Fruit fly (Drosophila melanogaster) whole organism, prepupa: ENCODE results near the gene spdi.
A peak's percentile ranks its signal among the peaks of the same experiment; 100 is the strongest.

Experiments used
- Blimp-1 ChIP-seq: fragments of 200-800 bp; sonication (Bioruptor generic); optimal IDR thresholded peaks from 3 replicates; lab custom pipeline; 2017; ENCODE audit warnings: missing biosample characterization, missing genetic modification characterization, mild to moderate bottlenecking, moderate library complexity, missing genetic modification reagents
- CG10631 ChIP-seq: fragments of 200-800 bp; sonication (Bioruptor generic); optimal IDR thresholded peaks from 2 replicates; lab custom pipeline; 2016; ENCODE audit warnings: missing biosample characterization, missing genetic modification characterization
- CG11762 ChIP-seq: fragments of 200-800 bp; sonication (Bioruptor generic); optimal IDR thresholded peaks from 3 replicates; lab custom pipeline; 2016; ENCODE audit warnings: missing biosample characterization, missing genetic modification characterization; ENCODE audit not compliant: insufficient read depth
- CG11902 ChIP-seq: fragments of 200-800 bp; sonication (Bioruptor generic); optimal IDR thresholded peaks from 3 replicates; lab custom pipeline; 2016; ENCODE audit warnings: missing biosample characterization, missing genetic modification characterization
- CG15336 ChIP-seq: fragments of 200-800 bp; sonication (Bioruptor generic); IDR thresholded peaks from 2 replicates; pipeline ENCODE4 v1.3.6; 2022; ENCODE audit warnings: missing biosample characterization, missing genetic modification characterization
- CG1621 ChIP-seq: fragments of 200-800 bp; sonication (Bioruptor generic); optimal IDR thresholded peaks from 3 replicates; lab custom pipeline; 2018; ENCODE audit warnings: missing biosample characterization, mild to moderate bottlenecking, missing genetic modification characterization
- CG3032 ChIP-seq: fragments of 200-800 bp; optimal IDR thresholded peaks from 2 replicates; lab custom pipeline; 2019; ENCODE audit warnings: missing biosample characterization, mild to moderate bottlenecking, missing genetic modification characterization, moderate library complexity
- CG31627 ChIP-seq: fragments of 200-800 bp; sonication (Bioruptor generic); optimal IDR thresholded peaks from 3 replicates; lab custom pipeline; 2016; ENCODE audit warnings: missing biosample characterization, missing genetic modification characterization
- CG34406 ChIP-seq: fragments of 200-800 bp; sonication (Bioruptor generic); optimal IDR thresholded peaks from 3 replicates; lab custom pipeline; 2016; ENCODE audit warnings: missing biosample characterization, missing genetic modification characterization
- CG3919 ChIP-seq: fragments of 200-800 bp; sonication (Bioruptor generic); optimal IDR thresholded peaks from 3 replicates; lab custom pipeline; 2016; ENCODE audit warnings: missing biosample characterization, missing genetic modification characterization
- CG6163 ChIP-seq: fragments of 200-800 bp; sonication (Bioruptor generic); IDR thresholded peaks from 3 replicates; pipeline ENCODE4 v1.3.6; 2022; ENCODE audit warnings: missing biosample characterization, missing genetic modification characterization
- CG6792 ChIP-seq: fragments of 200-800 bp; sonication (Bioruptor generic); optimal IDR thresholded peaks from 3 replicates; lab custom pipeline; 2016; ENCODE audit warnings: missing biosample characterization, missing genetic modification characterization
- CG6854 ChIP-seq: fragments of 200-800 bp; sonication (Bioruptor generic); optimal IDR thresholded peaks from 2 replicates; lab custom pipeline; 2017; ENCODE audit warnings: missing biosample characterization, mild to moderate bottlenecking, missing genetic modification characterization
- CG8119 ChIP-seq: fragments of 200-800 bp; sonication (Bioruptor generic); IDR thresholded peaks from 3 replicates; pipeline ENCODE4 v1.3.6; 2022; ENCODE audit warnings: missing biosample characterization, missing genetic modification characterization
- CG8632 ChIP-seq: fragments of 200-800 bp; sonication (Bioruptor generic); optimal IDR thresholded peaks from 3 replicates; lab custom pipeline; 2016; ENCODE audit warnings: missing biosample characterization, missing genetic modification characterization
- CG9139 ChIP-seq: fragments of 200-800 bp; sonication (Bioruptor generic); optimal IDR thresholded peaks from 3 replicates; lab custom pipeline; 2017; ENCODE audit warnings: missing biosample characterization, mild to moderate bottlenecking, missing genetic modification characterization
- Eip75B ChIP-seq: fragments of 200-800 bp; sonication (Bioruptor generic); optimal IDR thresholded peaks from 3 replicates; lab custom pipeline; 2016; ENCODE audit warnings: missing biosample characterization, missing genetic modification characterization
- Eip78C ChIP-seq: fragments of 200-800 bp; sonication (Bioruptor generic); peaks from one replicate; lab custom pipeline; 2016; ENCODE audit warnings: missing biosample characterization, missing genetic modification characterization
- Eip93F ChIP-seq: fragments of 200-800 bp; sonication (Bioruptor generic); optimal IDR thresholded peaks from 2 replicates; lab custom pipeline; 2016; ENCODE audit warnings: missing biosample characterization, mild to moderate bottlenecking, missing genetic modification characterization
- Hr38 ChIP-seq: sonication (Bioruptor generic); optimal IDR thresholded peaks from 2 replicates; lab custom pipeline; 2016; ENCODE audit warnings: missing biosample characterization, missing genetic modification characterization
- Hr4 ChIP-seq: fragments of 200-800 bp; sonication (Bioruptor generic); optimal IDR thresholded peaks from 3 replicates; lab custom pipeline; 2016; ENCODE audit warnings: missing biosample characterization, missing genetic modification characterization
- Lpt ChIP-seq: fragments of 200-800 bp; sonication (Bioruptor generic); optimal IDR thresholded peaks from 3 replicates; lab custom pipeline; 2016; ENCODE audit warnings: missing biosample characterization, missing genetic modification characterization
- OdsH ChIP-seq: fragments of 200-800 bp; sonication (Bioruptor generic); optimal IDR thresholded peaks from 3 replicates; lab custom pipeline; 2016; ENCODE audit warnings: missing biosample characterization, missing genetic modification characterization
- Smox ChIP-seq: fragments of 200-800 bp; sonication (Bioruptor generic); optimal IDR thresholded peaks from 3 replicates; lab custom pipeline; 2016; ENCODE audit warnings: missing biosample characterization, missing genetic modification characterization
- Sox14 ChIP-seq: fragments of 200-800 bp; sonication (Bioruptor generic); optimal IDR thresholded peaks from 3 replicates; lab custom pipeline; 2016; ENCODE audit warnings: missing biosample characterization, missing genetic modification characterization
- Sox15 ChIP-seq: fragments of 200-800 bp; sonication (Bioruptor generic); optimal IDR thresholded peaks from 3 replicates; lab custom pipeline; 2016; ENCODE audit warnings: missing biosample characterization, missing genetic modification characterization
- achi ChIP-seq: fragments of 200-800 bp; sonication (Bioruptor generic); optimal IDR thresholded peaks from 3 replicates; lab custom pipeline; 2016; ENCODE audit warnings: missing biosample characterization, missing genetic modification characterization
- cyc ChIP-seq: fragments of 200-800 bp; sonication (Bioruptor generic); optimal IDR thresholded peaks from 3 replicates; lab custom pipeline; 2016; ENCODE audit warnings: missing biosample characterization, missing genetic modification characterization
- dac ChIP-seq: fragments of 200-800 bp; sonication (Bioruptor generic); optimal IDR thresholded peaks from 2 replicates; lab custom pipeline; 2017; ENCODE audit warnings: missing biosample characterization, mild to moderate bottlenecking, missing genetic modification characterization
- dsx ChIP-seq: fragments of 200-800 bp; optimal IDR thresholded peaks from 3 replicates; lab custom pipeline; 2019; ENCODE audit warnings: missing biosample characterization, mild to moderate bottlenecking, missing genetic modification characterization, moderate library complexity; ENCODE audit not compliant: poor library complexity, severe bottlenecking
- eg ChIP-seq: fragments of 200-800 bp; sonication (Bioruptor generic); IDR thresholded peaks from 3 replicates; pipeline ENCODE4 v1.3.6; 2022; ENCODE audit warnings: missing biosample characterization, missing genetic modification characterization
- esn ChIP-seq: fragments of 200-800 bp; sonication (Bioruptor generic); optimal IDR thresholded peaks from 2 replicates; lab custom pipeline; 2016; ENCODE audit warnings: missing biosample characterization, mild to moderate bottlenecking, missing genetic modification characterization, moderate library complexity
- fd59A ChIP-seq: fragments of 200-800 bp; sonication (Bioruptor generic); optimal IDR thresholded peaks from 2 replicates; lab custom pipeline; 2017; ENCODE audit warnings: missing biosample characterization, mild to moderate bottlenecking, missing genetic modification characterization, missing genetic modification reagents
- fd85E ChIP-seq: fragments of 200-800 bp; sonication (Bioruptor generic); optimal IDR thresholded peaks from 3 replicates; lab custom pipeline; 2016; ENCODE audit warnings: missing biosample characterization, missing genetic modification characterization
- lz ChIP-seq: fragments of 200-800 bp; sonication (Bioruptor generic); optimal IDR thresholded peaks from 3 replicates; lab custom pipeline; 2016; ENCODE audit warnings: missing biosample characterization, missing genetic modification characterization
- net ChIP-seq: fragments of 200-800 bp; sonication (Bioruptor generic); optimal IDR thresholded peaks from 3 replicates; lab custom pipeline; 2016; ENCODE audit warnings: missing biosample characterization, missing genetic modification characterization
- pdm3 ChIP-seq: fragments of 200-800 bp; sonication (Bioruptor generic); optimal IDR thresholded peaks from 3 replicates; lab custom pipeline; 2016; ENCODE audit warnings: missing biosample characterization, missing genetic modification characterization
- salr ChIP-seq, 2 experiments: fragments of 200-800 bp; sonication (Bioruptor generic); optimal IDR thresholded peaks; 3 replicates each; lab custom pipeline; 2016 to 2018; ENCODE audit warnings: missing biosample characterization in 2 of 2, missing genetic modification characterization in 2 of 2, mild to moderate bottlenecking in 1 of 2
- spab ChIP-seq: fragments of 200-800 bp; sonication (Bioruptor generic); optimal IDR thresholded peaks from 2 replicates; lab custom pipeline; 2017; ENCODE audit warnings: missing biosample characterization, mild to moderate bottlenecking, missing genetic modification characterization, missing genetic modification reagents
- ss ChIP-seq, 2 experiments: fragments of 200-800 bp; sonication (Bioruptor generic); optimal IDR thresholded peaks; 2 replicates in 1 of 2; 3 replicates in 1 of 2; lab custom pipeline; 2017 to 2018; ENCODE audit warnings: mild to moderate bottlenecking in 2 of 2, missing biosample characterization in 2 of 2, missing genetic modification characterization in 2 of 2, moderate library complexity in 1 of 2
- svp ChIP-seq: fragments of 200-800 bp; sonication (Bioruptor generic); peaks from one replicate; lab custom pipeline; 2016; ENCODE audit warnings: missing biosample characterization, missing genetic modification characterization
- topi ChIP-seq: fragments of 200-800 bp; sonication (Bioruptor generic); optimal IDR thresholded peaks from 3 replicates; lab custom pipeline; 2016; ENCODE audit warnings: missing biosample characterization, missing genetic modification characterization

The spdi gene

DNA sequence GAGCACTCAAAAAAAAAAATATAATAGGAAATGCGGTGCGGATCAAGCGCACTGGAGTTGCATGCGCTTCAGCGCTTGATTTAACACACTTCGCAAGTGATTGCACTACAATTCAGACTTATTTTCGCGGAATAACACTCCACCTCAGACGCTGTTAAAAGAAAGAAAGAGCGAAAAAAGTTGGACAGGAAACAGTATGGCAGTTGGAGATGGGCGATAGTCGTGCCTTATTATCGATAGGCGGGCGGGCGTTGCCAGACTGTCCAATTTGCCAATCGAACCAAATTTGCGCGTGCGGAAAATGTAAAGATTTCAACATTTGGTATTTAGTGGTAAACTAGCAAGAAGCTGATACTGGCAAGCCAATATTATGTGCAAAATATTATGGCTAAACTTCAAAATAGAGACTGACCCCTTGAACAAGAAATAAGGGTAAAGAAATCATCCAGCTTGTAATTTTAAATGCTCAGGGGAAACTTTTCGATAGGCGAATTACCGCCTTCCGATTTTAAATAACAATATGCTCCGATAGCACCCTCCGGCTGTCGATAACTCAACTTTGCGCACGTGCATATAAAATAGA, 9.3 kb upstream of the spdi start, which contains the start of the genes RpL36 and Mybbp1A:
Gene RpL36, minus strand, starts transcription at position 245 of the 583 bp plus-strand sequence.
Gene Mybbp1A, plus strand, starts transcription at position 535 of the 583 bp plus-strand sequence.
- no peak for TF ChIP-seq Lpt (GFP tag; lab: Kevin White, UChicago)
- TF ChIP-seq CG6792 (GFP tag; lab: Kevin White, UChicago) = peak; percentile 62
- peak; percentile 63 for TF ChIP-seq cyc (GFP tag; lab: Kevin White, UChicago)
- TF ChIP-seq CG6854 = peak; percentile 75
- TF ChIP-seq CG31627 (GFP tag; lab: Kevin White, UChicago) = peak; percentile 66
- TF ChIP-seq Blimp-1 (GFP tag; lab: Kevin White, UChicago) = peak; percentile 25
- no peak for TF ChIP-seq Eip93F
- peak; percentile 40 for TF ChIP-seq CG1621 (tag; lab: Kevin White, UChicago)
- peak; percentile 64 for TF ChIP-seq CG34406 (GFP tag; lab: Kevin White, UChicago)
- TF ChIP-seq esn (GFP tag; lab: Kevin White, UChicago) = peak; percentile 75
- no peak for TF ChIP-seq Eip75B (GFP tag; lab: Kevin White, UChicago)
- no peak for TF ChIP-seq Hr4 (GFP tag; lab: Kevin White, UChicago)
- TF ChIP-seq Eip78C (GFP tag; lab: Kevin White, UChicago) = peak; percentile 92
- no peak; the same call in 1 of the 2 replicates for TF ChIP-seq CG15336 (GFP tag; lab: Robert Waterston, UW)
- peak; percentile 77 to 83 for TF ChIP-seq ss (GFP tag; optimal IDR thresholded peaks at IDR 0.05; lab: Kevin White, UChicago)
- peak; percentile 42 for TF ChIP-seq CG3032 (tag; lab: Kevin White, UChicago)
- peak; percentile 66 for TF ChIP-seq achi
- peak; percentile 36 for TF ChIP-seq CG11902
- peak; percentile 65 for TF ChIP-seq eg (GFP tag; lab: Robert Waterston, UW)
- TF ChIP-seq dac = peak; percentile 44
- peak; percentile 72 for TF ChIP-seq lz (GFP tag; lab: Kevin White, UChicago)
- no peak for TF ChIP-seq dsx (GFP tag; lab: Kevin White, UChicago)
- TF ChIP-seq CG8119 (GFP tag; lab: Robert Waterston, UW) = peak; percentile 58
- TF ChIP-seq spab (GFP tag; lab: Kevin White, UChicago) = no peak
- peak; percentile 29 for TF ChIP-seq Sox15 (GFP tag; lab: Kevin White, UChicago)
- peak; percentile 63 for TF ChIP-seq net
- TF ChIP-seq salr (GFP tag; optimal IDR thresholded peaks at IDR 0.05; lab: Kevin White, UChicago) = peak in 1 of 2 experiments; percentile 54
- no peak for TF ChIP-seq OdsH (GFP tag; lab: Kevin White, UChicago)
- peak; percentile 63 for TF ChIP-seq Sox14 (GFP tag; lab: Kevin White, UChicago)
- TF ChIP-seq topi (GFP tag; lab: Kevin White, UChicago) = peak; percentile 67
- TF ChIP-seq Hr38 (GFP tag; lab: Kevin White, UChicago) = no peak
- TF ChIP-seq CG8632 (GFP tag; lab: Kevin White, UChicago) = peak; percentile 54
- no peak for TF ChIP-seq CG10631 (GFP tag; lab: Kevin White, UChicago)
- peak; percentile 75 for TF ChIP-seq CG9139
- TF ChIP-seq CG6163 (GFP tag; lab: Robert Waterston, UW) = peak; percentile 73
- TF ChIP-seq CG3919 (GFP tag; lab: Kevin White, UChicago) = peak; percentile 59
- peak; percentile 59 for TF ChIP-seq svp (GFP tag; lab: Kevin White, UChicago)
- TF ChIP-seq Smox (GFP tag; lab: Kevin White, UChicago) = no peak
- TF ChIP-seq CG11762 (GFP tag; lab: Kevin White, UChicago) = peak; percentile 29
- no peak for TF ChIP-seq fd59A (GFP tag; lab: Kevin White, UChicago)
- no peak for TF ChIP-seq pdm3 (GFP tag; lab: Kevin White, UChicago)
- TF ChIP-seq fd85E (GFP tag; lab: Kevin White, UChicago) = no peak
